Fruit fly (Drosophila melanogaster) whole organism, embryonic: ENCODE measurements around the gene Ir68b.

Experiments
- Asciz ChIP-seq: fragments of 200-800 bp; sonication (Bioruptor generic); optimal IDR thresholded peaks from 2 replicates; lab custom pipeline; 2017; ENCODE audit warnings: missing biosample characterization, mild to moderate bottlenecking, missing genetic modification characterization, missing genetic modification reagents
- CG10274 ChIP-seq: fragments of 200-800 bp; sonication (Bioruptor generic); optimal IDR thresholded peaks from 3 replicates; lab custom pipeline; 2017; ENCODE audit warnings: missing biosample characterization, mild to moderate bottlenecking, missing genetic modification characterization
- CG11695 ChIP-seq: fragments of 200-800 bp; sonication (Bioruptor generic); IDR thresholded peaks from 3 replicates; pipeline ENCODE4 v1.3.6; 2022; ENCODE audit warnings: missing biosample characterization, missing genetic modification characterization
- CG12219 ChIP-seq: fragments of 200-800 bp; sonication (Bioruptor generic); optimal IDR thresholded peaks from 3 replicates; lab custom pipeline; 2018; ENCODE audit warnings: missing biosample characterization, mild to moderate bottlenecking, missing genetic modification characterization
- CG15479 ChIP-seq: fragments of 200-800 bp; sonication (Bioruptor generic); optimal IDR thresholded peaks from 3 replicates; lab custom pipeline; 2019; ENCODE audit warnings: missing biosample characterization, mild to moderate bottlenecking, missing genetic modification characterization, moderate library complexity
- CG15514 ChIP-seq: fragments of 200-800 bp; sonication (Bioruptor generic); optimal IDR thresholded peaks from 3 replicates; lab custom pipeline; 2017; ENCODE audit warnings: missing biosample characterization, missing genetic modification characterization, mild to moderate bottlenecking, moderate library complexity, missing genetic modification reagents
- CG1602 ChIP-seq: fragments of 200-800 bp; sonication (Bioruptor generic); optimal IDR thresholded peaks from 3 replicates; lab custom pipeline; 2016; ENCODE audit warnings: missing biosample characterization, missing genetic modification characterization
- CG1603 ChIP-seq: fragments of 200-800 bp; sonication (Bioruptor generic); optimal IDR thresholded peaks from 2 replicates; lab custom pipeline; 2019; ENCODE audit warnings: missing biosample characterization, mild to moderate bottlenecking, missing genetic modification characterization, moderate library complexity
- CG16815 ChIP-seq: fragments of 200-800 bp; sonication (Bioruptor generic); optimal IDR thresholded peaks from 3 replicates; lab custom pipeline; 2017; ENCODE audit warnings: missing biosample characterization, mild to moderate bottlenecking, missing genetic modification characterization
- CG17612 ChIP-seq: fragments of 200-800 bp; sonication (Bioruptor generic); IDR thresholded peaks from 2 replicates; pipeline ENCODE4 v1.3.6; 2022; ENCODE audit warnings: missing biosample characterization, missing genetic modification characterization
- CG18599 ChIP-seq: fragments of 200-800 bp; sonication (Bioruptor generic); optimal IDR thresholded peaks from 3 replicates; lab custom pipeline; 2017; ENCODE audit warnings: missing biosample characterization, missing genetic modification characterization, mild to moderate bottlenecking, moderate library complexity, missing genetic modification reagents
- CG30020 ChIP-seq: fragments of 200-800 bp; optimal IDR thresholded peaks from 2 replicates; lab custom pipeline; 2019; ENCODE audit warnings: missing biosample characterization, mild to moderate bottlenecking, missing genetic modification characterization, moderate library complexity
- CG42726 ChIP-seq: fragments of 200-800 bp; sonication (Bioruptor generic); IDR thresholded peaks from 2 replicates; pipeline ENCODE4 v1.3.6; 2022; ENCODE audit warnings: missing biosample characterization, missing genetic modification characterization; ENCODE audit not compliant: partially characterized antibody
- CG7556 ChIP-seq: fragments of 200-800 bp; sonication (Bioruptor generic); optimal IDR thresholded peaks from 2 replicates; lab custom pipeline; 2017; ENCODE audit warnings: missing biosample characterization, mild to moderate bottlenecking, missing genetic modification characterization
- CG7963 ChIP-seq: fragments of 200-800 bp; sonication (Bioruptor generic); IDR thresholded peaks from 3 replicates; pipeline ENCODE4 v1.3.6; 2022; ENCODE audit warnings: missing biosample characterization, missing genetic modification characterization; ENCODE audit not compliant: partially characterized antibody
- CG9437 ChIP-seq: fragments of 200-800 bp; sonication (Bioruptor generic); optimal IDR thresholded peaks from 2 replicates; lab custom pipeline; 2018; ENCODE audit warnings: missing biosample characterization, mild to moderate bottlenecking, missing genetic modification characterization
- Dek ChIP-seq: fragments of 200-800 bp; sonication (Bioruptor generic); optimal IDR thresholded peaks from 3 replicates; lab custom pipeline; 2019; ENCODE audit warnings: missing biosample characterization, mild to moderate bottlenecking, missing genetic modification characterization, moderate library complexity
- Ets65A ChIP-seq: fragments of 200-800 bp; sonication (Bioruptor generic); peaks from one replicate; lab custom pipeline; 2016; ENCODE audit warnings: missing biosample characterization, missing genetic modification characterization
- Hmx ChIP-seq: fragments of 200-800 bp; sonication (Bioruptor generic); optimal IDR thresholded peaks from 2 replicates; lab custom pipeline; 2016; ENCODE audit warnings: missing biosample characterization, missing genetic modification characterization
- Myb ChIP-seq: fragments of 200-800 bp; sonication (Bioruptor generic); optimal IDR thresholded peaks from 2 replicates; lab custom pipeline; 2016; ENCODE audit warnings: missing biosample characterization, missing genetic modification characterization
- Sox100B ChIP-seq: fragments of 200-800 bp; sonication (Bioruptor generic); optimal IDR thresholded peaks from 3 replicates; lab custom pipeline; 2018; ENCODE audit warnings: missing biosample characterization, mild to moderate bottlenecking, missing genetic modification characterization
- Taf1 ChIP-seq: fragments of 200-800 bp; sonication (Bioruptor generic); IDR thresholded peaks from 2 replicates; pipeline ENCODE4 v1.3.6; 2022; ENCODE audit warnings: missing biosample characterization, missing genetic modification characterization
- ato ChIP-seq: fragments of 200-800 bp; sonication (Bioruptor generic); IDR thresholded peaks from 2 replicates; pipeline ENCODE4 v1.3.6; 2022; ENCODE audit warnings: missing biosample characterization, missing genetic modification characterization; ENCODE audit not compliant: partially characterized antibody
- bab2 ChIP-seq: fragments of 200-800 bp; sonication (Bioruptor generic); optimal IDR thresholded peaks from 2 replicates; lab custom pipeline; 2016; ENCODE audit warnings: missing biosample characterization, missing genetic modification characterization
- btn ChIP-seq: fragments of 200-800 bp; sonication (Bioruptor generic); optimal IDR thresholded peaks from 2 replicates; lab custom pipeline; 2016; ENCODE audit warnings: missing biosample characterization, missing genetic modification characterization
- cato ChIP-seq: fragments of 200-800 bp; sonication (Bioruptor generic); optimal IDR thresholded peaks from 2 replicates; lab custom pipeline; 2016; ENCODE audit warnings: missing biosample characterization, missing genetic modification characterization, borderline replicate concordance
- chm ChIP-seq: fragments of 200-800 bp; sonication (Bioruptor generic); IDR thresholded peaks from 2 replicates; pipeline ENCODE4 v1.3.6; 2022; ENCODE audit warnings: missing biosample characterization, missing genetic modification characterization
- croc ChIP-seq: fragments of 200-800 bp; sonication (Bioruptor generic); conservative IDR thresholded peaks from 3 replicates; pipeline ENCODE4 v1.3.6; 2022; ENCODE audit warnings: missing biosample characterization, missing genetic modification characterization
- crp ChIP-seq, 2 experiments: fragments of 200-800 bp; sonication (Bioruptor generic); optimal IDR thresholded peaks; 2 replicates in 1 of 2; 3 replicates in 1 of 2; lab custom pipeline; 2017; ENCODE audit warnings: missing biosample characterization in 2 of 2, missing genetic modification characterization in 2 of 2, mild to moderate bottlenecking in 1 of 2, moderate library complexity in 1 of 2
- dan ChIP-seq: fragments of 200-800 bp; sonication (Bioruptor generic); IDR thresholded peaks from 2 replicates; pipeline ENCODE4 v1.3.6; 2022; ENCODE audit warnings: missing biosample characterization, missing genetic modification characterization
- dmrt11E ChIP-seq: fragments of 200-800 bp; sonication (Bioruptor generic); optimal IDR thresholded peaks from 3 replicates; lab custom pipeline; 2018; ENCODE audit warnings: missing biosample characterization, mild to moderate bottlenecking, missing genetic modification characterization, moderate library complexity
- ewg ChIP-seq: fragments of 200-800 bp; sonication (Bioruptor generic); optimal IDR thresholded peaks from 3 replicates; lab custom pipeline; 2017; ENCODE audit warnings: mild to moderate bottlenecking, missing biosample characterization, missing genetic modification reagents, missing genetic modification characterization
- gcm2 ChIP-seq: fragments of 200-800 bp; sonication (Bioruptor generic); optimal IDR thresholded peaks from 2 replicates; lab custom pipeline; 2016; ENCODE audit warnings: missing biosample characterization, missing genetic modification characterization
- grau ChIP-seq: fragments of 200-800 bp; optimal IDR thresholded peaks from 3 replicates; lab custom pipeline; 2019; ENCODE audit warnings: missing biosample characterization, mild to moderate bottlenecking, missing genetic modification characterization, moderate library complexity
- gt ChIP-seq: fragments of 200-800 bp; sonication (Bioruptor generic); IDR thresholded peaks from 2 replicates; pipeline ENCODE4 v1.3.6; 2022; ENCODE audit warnings: missing biosample characterization, missing genetic modification characterization
- hb ChIP-seq: fragments of 200-800 bp; sonication (Bioruptor generic); IDR thresholded peaks from 3 replicates; pipeline ENCODE4 v1.3.6; 2022; ENCODE audit warnings: missing biosample characterization, missing genetic modification characterization; ENCODE audit not compliant: partially characterized antibody
- jigr1 ChIP-seq: fragments of 200-800 bp; sonication (Bioruptor generic); IDR thresholded peaks from 3 replicates; pipeline ENCODE4 v1.3.6; 2022; ENCODE audit warnings: missing biosample characterization, missing genetic modification characterization
- jing ChIP-seq: fragments of 200-800 bp; sonication (Bioruptor generic); optimal IDR thresholded peaks from 2 replicates; lab custom pipeline; 2018; ENCODE audit warnings: missing biosample characterization, mild to moderate bottlenecking, missing genetic modification characterization
- kah ChIP-seq: fragments of 200-800 bp; sonication (Bioruptor generic); optimal IDR thresholded peaks from 2 replicates; lab custom pipeline; 2018; ENCODE audit warnings: missing biosample characterization, mild to moderate bottlenecking, missing genetic modification characterization
- ken ChIP-seq: fragments of 200-800 bp; sonication (Bioruptor generic); IDR thresholded peaks from 3 replicates; pipeline ENCODE4 v1.3.6; 2022; ENCODE audit warnings: missing biosample characterization, missing genetic modification characterization
- maf-S ChIP-seq: fragments of 200-800 bp; sonication (Bioruptor generic); optimal IDR thresholded peaks from 2 replicates; lab custom pipeline; 2016; ENCODE audit warnings: missing biosample characterization, missing genetic modification characterization
- nom ChIP-seq: fragments of 200-800 bp; sonication (Bioruptor generic); optimal IDR thresholded peaks from 2 replicates; lab custom pipeline; 2017; ENCODE audit warnings: missing biosample characterization, missing genetic modification characterization, mild to moderate bottlenecking, moderate library complexity, missing genetic modification reagents
- ranshi ChIP-seq: fragments of 200-800 bp; sonication (Bioruptor generic); IDR thresholded peaks from 2 replicates; pipeline ENCODE4 v1.3.6; 2022; ENCODE audit warnings: missing biosample characterization, missing genetic modification characterization
- sens-2 ChIP-seq: fragments of 200-800 bp; sonication (Bioruptor generic); IDR thresholded peaks from 2 replicates; pipeline ENCODE4 v1.3.6; 2022; ENCODE audit warnings: missing biosample characterization, missing genetic modification characterization
- stwl ChIP-seq: fragments of 200-800 bp; sonication (Bioruptor generic); optimal IDR thresholded peaks from 3 replicates; lab custom pipeline; 2018; ENCODE audit warnings: missing biosample characterization, mild to moderate bottlenecking, missing genetic modification characterization, moderate library complexity
- trem ChIP-seq: fragments of 200-800 bp; optimal IDR thresholded peaks from 3 replicates; lab custom pipeline; 2019; ENCODE audit warnings: missing biosample characterization, mild to moderate bottlenecking, missing genetic modification characterization, moderate library complexity
- tx ChIP-seq: fragments of 200-800 bp; sonication (Bioruptor generic); optimal IDR thresholded peaks from 2 replicates; lab custom pipeline; 2016; ENCODE audit warnings: missing biosample characterization, missing genetic modification characterization
- zen ChIP-seq: fragments of 200-800 bp; sonication (Bioruptor generic); optimal IDR thresholded peaks from 3 replicates; lab custom pipeline; 2018; ENCODE audit warnings: missing biosample characterization, mild to moderate bottlenecking, missing genetic modification characterization, moderate library complexity

Ir68b gene

dm6 chr3L:12081679-12082520 is 45.3 kb downstream of the Ir68b start, which contains the start of gene Sema5c (continued):
- TF ChIP-seq CG15479 (GFP tag; lab: Kevin White, UChicago): peak; percentile 83
- TF ChIP-seq crp (GFP tag; optimal IDR thresholded peaks at IDR 0.05; lab: Kevin White, UChicago): no peak
- TF ChIP-seq dmrt11E (tag; lab: Kevin White, UChicago): peak; percentile 89
- peak; percentile 38 for TF ChIP-seq CG10274 (GFP tag; lab: Kevin White, UChicago)
- TF ChIP-seq kah (GFP tag; lab: Kevin White, UChicago): peak; percentile 6
- peak; percentile 48 for TF ChIP-seq CG18599 (GFP tag; lab: Kevin White, UChicago)
- peak; percentile 51; the same call in 2 of the 3 replicates for TF ChIP-seq croc (GFP tag; lab: Robert Waterston, UW)
- TF ChIP-seq cato: peak; percentile 8
- TF ChIP-seq sens-2 (GFP tag; lab: Robert Waterston, UW): peak; percentile 30; the same call in 1 of the 2 replicates
- TF ChIP-seq CG11695 (GFP tag; lab: Robert Waterston, UW): peak; percentile 86
- TF ChIP-seq ranshi (GFP tag; lab: Robert Waterston, UW): peak; percentile 63
- TF ChIP-seq dan: no peak
- peak; percentile 11 for TF ChIP-seq CG15514 (GFP tag; lab: Kevin White, UChicago)
- TF ChIP-seq CG7556 (GFP tag; lab: Kevin White, UChicago): peak; percentile 92
- TF ChIP-seq Myb (GFP tag; lab: Kevin White, UChicago): no peak
- TF ChIP-seq jing (GFP tag; lab: Kevin White, UChicago): no peak
- no peak; the same call in 2 of the 3 replicates for TF ChIP-seq ken (GFP tag; lab: Robert Waterston, UW)
- TF ChIP-seq CG16815 (GFP tag; lab: Kevin White, UChicago): peak; percentile 71
- no peak for TF ChIP-seq gcm2 (GFP tag; lab: Kevin White, UChicago)
- no peak for TF ChIP-seq CG17612 (GFP tag; lab: Robert Waterston, UW)
- TF ChIP-seq nom (GFP tag; lab: Kevin White, UChicago): peak; percentile 48
- TF ChIP-seq Asciz (GFP tag; lab: Kevin White, UChicago): peak; percentile 61
- TF ChIP-seq Ets65A: peak; percentile 84
- TF ChIP-seq CG1602 (GFP tag; lab: Kevin White, UChicago): peak; percentile 69
- TF ChIP-seq CG12219: no peak
- TF ChIP-seq maf-S (GFP tag; lab: Kevin White, UChicago): no peak
- TF ChIP-seq chm (GFP tag; lab: Robert Waterston, UW): peak; percentile 81
- TF ChIP-seq CG30020: peak; percentile 45
- peak; percentile 39 for TF ChIP-seq bab2
- peak; percentile 49 for TF ChIP-seq Dek (tag; lab: Kevin White, UChicago)
- TF ChIP-seq CG9437: peak; percentile 89
- TF ChIP-seq CG7963 (GFP tag; lab: Robert Waterston, UW): no peak
- TF ChIP-seq trem: peak; percentile 63
- TF ChIP-seq Sox100B: peak; percentile 88
- peak; percentile 18 for TF ChIP-seq stwl (tag; lab: Kevin White, UChicago)
- no peak for TF ChIP-seq jigr1
- peak; percentile 48 for TF ChIP-seq CG1603 (tag; lab: Kevin White, UChicago)
- no peak for TF ChIP-seq Taf1 (GFP tag; lab: Robert Waterston, UW)
- TF ChIP-seq hb (GFP tag; lab: Robert Waterston, UW): no peak
- TF ChIP-seq gt: no peak
- TF ChIP-seq ato: no peak; the same call in 1 of the 2 replicates
- TF ChIP-seq Hmx (GFP tag; lab: Kevin White, UChicago): no peak
- peak; percentile 43 for TF ChIP-seq zen (tag; lab: Kevin White, UChicago)
- TF ChIP-seq ewg (GFP tag; lab: Kevin White, UChicago): peak; percentile 25
- TF ChIP-seq btn: no peak
- TF ChIP-seq tx (GFP tag; lab: Kevin White, UChicago): no peak
- no peak for TF ChIP-seq CG42726 (GFP tag; lab: Robert Waterston, UW)
- peak; percentile 79 for TF ChIP-seq grau
